Worm (Caenorhabditis elegans) whole organism, L3 larva: ENCODE data around the gene atl-1.

Source experiments
- ceh-16 ChIP-seq: sonication (generic microtip); optimal IDR thresholded peaks from 2 replicates; lab custom pipeline; 2017; ENCODE audit warnings: missing biosample characterization, missing genetic modification characterization
- eor-1 ChIP-seq, 2 experiments: fragments of 150-350 bp; optimal IDR thresholded peaks; 2 replicates each; lab custom pipeline; 2014 to 2018; ENCODE audit warnings: missing biosample characterization in 2 of 2, missing genetic modification characterization in 2 of 2
- jun-1 ChIP-seq: fragments of 150-350 bp; optimal IDR thresholded peaks from 2 replicates; lab custom pipeline; 2014; ENCODE audit warnings: missing biosample characterization, missing genetic modification reagents, missing genetic modification characterization
- nhr-11 ChIP-seq: fragments of 150-350 bp; optimal IDR thresholded peaks from 2 replicates; lab custom pipeline; 2014; ENCODE audit warnings: missing biosample characterization, missing genetic modification characterization
- nhr-25 ChIP-seq: sonication (generic microtip); optimal IDR thresholded peaks from 2 replicates; lab custom pipeline; 2017; ENCODE audit warnings: missing biosample characterization, missing genetic modification characterization
- nhr-28 ChIP-seq: fragments of 150-350 bp; optimal IDR thresholded peaks from 2 replicates; lab custom pipeline; 2014; ENCODE audit warnings: missing biosample characterization, missing genetic modification characterization
- nhr-77 ChIP-seq: fragments of 150-350 bp; optimal IDR thresholded peaks from 2 replicates; lab custom pipeline; 2014; ENCODE audit warnings: missing biosample characterization, missing genetic modification characterization
- pqm-1 ChIP-seq: fragments of 150-350 bp; optimal IDR thresholded peaks from 2 replicates; lab custom pipeline; 2017; ENCODE audit warnings: missing biosample characterization, missing genetic modification characterization, inconsistent platforms
- skn-1 ChIP-seq: fragments of 150-350 bp; optimal IDR thresholded peaks from 2 replicates; lab custom pipeline; 2014; ENCODE audit warnings: missing biosample characterization, missing genetic modification characterization
- snpc-4 ChIP-seq: fragments of 150-350 bp; optimal IDR thresholded peaks from 2 replicates; lab custom pipeline; 2014; ENCODE audit warnings: missing biosample characterization, missing genetic modification characterization
- tbx-2 ChIP-seq: sonication (generic microtip); optimal IDR thresholded peaks from 2 replicates; lab custom pipeline; 2016; ENCODE audit warnings: mild to moderate bottlenecking, missing genetic modification characterization, missing compliant biosample characterization
- ztf-11 ChIP-seq: fragments of 150-350 bp; optimal IDR thresholded peaks from 2 replicates; lab custom pipeline; 2014; ENCODE audit warnings: missing biosample characterization, missing genetic modification characterization

ce11 chrV:9629643-9630042 lies 15.8 kb downstream of the atl-1 start, which contains the start of gene col-146:
- TF ChIP-seq snpc-4 (tag; lab: Kevin White, UChicago) (no peak), nhr-77 (no peak), eor-1 (tag; optimal IDR thresholded peaks at IDR 0.05; lab: Kevin White, UChicago) (no peak), tbx-2 (tag; lab: Kevin White, UChicago) (no peak), ztf-11 (tag; lab: Kevin White, UChicago) (no peak), pqm-1 (tag; lab: Kevin White, UChicago) (no peak), nhr-11 (tag; lab: Kevin White, UChicago) (no peak), nhr-28 (no peak), nhr-25 (tag; lab: Kevin White, UChicago) (peak; percentile 26), jun-1 (no peak), skn-1 (no peak), ceh-16 (no peak)
